Fruit fly (Drosophila melanogaster): ENCODE results near the gene CG32795.

Gene CG32795

dm6 chrX:2742067-2742466 lies 48.3 kb downstream of the CG32795 start (continued):
- TF ChIP-seq CG6163 (GFP tag; IDR thresholded peaks at IDR 0.05) (peak; percentile 68; the same call in 2 of the 3 replicates), fkh (GFP tag; optimal IDR thresholded peaks at IDR 0.05) (no peak), CG3919 (GFP tag; optimal IDR thresholded peaks at IDR 0.05) (no peak), Eip78C (GFP tag) (peak; percentile 34), cyc (GFP tag; optimal IDR thresholded peaks at IDR 0.05) (no peak), Sox14 (GFP tag; optimal IDR thresholded peaks at IDR 0.05) (no peak), Hr4 (GFP tag; optimal IDR thresholded peaks at IDR 0.05) (no peak), eg (GFP tag; IDR thresholded peaks at IDR 0.05) (peak; percentile 66; the same call in 2 of the 3 replicates), Smox (GFP tag; optimal IDR thresholded peaks at IDR 0.05) (no peak), vri (GFP tag; optimal IDR thresholded peaks at IDR 0.05) (peak; percentile 92), lz (GFP tag; optimal IDR thresholded peaks at IDR 0.05) (no peak), Ets96B (tag; optimal IDR thresholded peaks at IDR 0.05) (peak; percentile 15), CG6792 (GFP tag; optimal IDR thresholded peaks at IDR 0.05) (no peak), Sox102F (GFP tag; optimal IDR thresholded peaks at IDR 0.05) (no peak), CG7368 (GFP tag; optimal IDR thresholded peaks at IDR 0.05) (no peak), CG9139 (GFP tag; optimal IDR thresholded peaks at IDR 0.05) (no peak), CG8319 (GFP tag; optimal IDR thresholded peaks at IDR 0.05) (no peak), Eip75B (GFP tag; optimal IDR thresholded peaks at IDR 0.05) (no peak), CG6808 (GFP tag; optimal IDR thresholded peaks at IDR 0.05) (peak; percentile 53), CG34406 (GFP tag; optimal IDR thresholded peaks at IDR 0.05) (no peak), topi (GFP tag; optimal IDR thresholded peaks at IDR 0.05) (no peak)

DNA sequence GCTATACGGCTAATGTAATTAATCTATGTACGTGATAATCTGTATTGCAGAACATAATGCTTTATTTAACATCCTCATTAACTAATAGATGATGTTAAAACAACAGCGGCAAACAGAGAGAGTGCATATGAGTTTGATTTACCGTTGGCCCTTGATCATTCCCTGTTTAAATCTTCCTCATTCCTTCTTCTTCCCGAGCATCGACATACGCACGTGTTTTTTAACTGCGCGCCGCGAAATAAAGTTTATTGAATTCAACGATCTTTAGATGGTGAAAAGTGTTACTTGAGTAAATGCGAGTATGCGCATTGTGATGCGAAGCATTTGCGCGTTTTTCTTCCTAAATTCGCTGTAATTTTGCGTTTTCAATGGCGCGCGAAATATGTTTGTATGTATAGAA lies 50.3 kb downstream of the CG32795 start, which contains the start of gene kirre:
Gene kirre, plus strand, starts transcription at position 301 of the 400 bp plus-strand sequence.
- TF ChIP-seq Eip78C (GFP tag), result no peak

dm6 chrX:2738663-2739062 lies 51.7 kb downstream of the CG32795 start, which contains the start of gene crm:
Gene crm, minus strand, starts transcription at chrX:2738773.
- no peak for TF ChIP-seq ss (GFP tag; optimal IDR thresholded peaks at IDR 0.05)
- no peak for TF ChIP-seq CG8119 (GFP tag; IDR thresholded peaks at IDR 0.05)
- TF ChIP-seq Smox (GFP tag; optimal IDR thresholded peaks at IDR 0.05), result no peak
- TF ChIP-seq Sox14 (GFP tag; optimal IDR thresholded peaks at IDR 0.05), result peak; percentile 45
- TF ChIP-seq CG6792 (GFP tag; optimal IDR thresholded peaks at IDR 0.05), result no peak
- TF ChIP-seq fkh (GFP tag; optimal IDR thresholded peaks at IDR 0.05), result peak; percentile 99
- TF ChIP-seq CG15336 (GFP tag; IDR thresholded peaks at IDR 0.05), result no peak
- TF ChIP-seq CG6276 (GFP tag; optimal IDR thresholded peaks at IDR 0.05), result no peak
